Fruit fly (Drosophila melanogaster) whole organism, embryonic: Measurements from ENCODE around the gene Aptx.

Experiments used
- Atf6 ChIP-seq: fragments of 200-800 bp; sonication (Bioruptor generic); IDR thresholded peaks from 2 replicates; pipeline ENCODE4 v1.3.6; 2022; ENCODE audit warnings: missing biosample characterization, missing genetic modification characterization
- CG10209 ChIP-seq: fragments of 200-800 bp; sonication (Bioruptor generic); optimal IDR thresholded peaks from 3 replicates; lab custom pipeline; 2017; ENCODE audit warnings: missing biosample characterization, mild to moderate bottlenecking, missing genetic modification characterization, missing genetic modification reagents
- CG10462 ChIP-seq: fragments of 200-800 bp; sonication (Bioruptor generic); optimal IDR thresholded peaks from 2 replicates; lab custom pipeline; 2016; ENCODE audit warnings: missing biosample characterization, missing genetic modification characterization
- CG11398 ChIP-seq: fragments of 200-800 bp; sonication (Bioruptor generic); optimal IDR thresholded peaks from 2 replicates; lab custom pipeline; 2016; ENCODE audit warnings: missing biosample characterization, missing genetic modification characterization
- CG15073 ChIP-seq: fragments of 200-800 bp; sonication (Bioruptor generic); optimal IDR thresholded peaks from 2 replicates; lab custom pipeline; 2016; ENCODE audit warnings: missing biosample characterization, missing genetic modification characterization
- CG15514 ChIP-seq: fragments of 200-800 bp; sonication (Bioruptor generic); optimal IDR thresholded peaks from 3 replicates; lab custom pipeline; 2017; ENCODE audit warnings: missing biosample characterization, missing genetic modification characterization, mild to moderate bottlenecking, moderate library complexity, missing genetic modification reagents
- CG16863 ChIP-seq: fragments of 200-800 bp; sonication (Bioruptor generic); optimal IDR thresholded peaks from 3 replicates; lab custom pipeline; 2016; ENCODE audit warnings: missing biosample characterization, missing genetic modification characterization
- CG17802 ChIP-seq: fragments of 200-800 bp; sonication (Bioruptor generic); optimal IDR thresholded peaks from 2 replicates; lab custom pipeline; 2018; ENCODE audit warnings: missing biosample characterization, mild to moderate bottlenecking, missing genetic modification characterization, moderate library complexity
- CG2116 ChIP-seq: fragments of 200-800 bp; sonication (Bioruptor generic); optimal IDR thresholded peaks from 3 replicates; lab custom pipeline; 2018; ENCODE audit warnings: missing biosample characterization, mild to moderate bottlenecking, missing genetic modification characterization
- CG30431 ChIP-seq: fragments of 200-800 bp; sonication (Bioruptor generic); optimal IDR thresholded peaks from 2 replicates; lab custom pipeline; 2017; ENCODE audit warnings: missing biosample characterization, missing genetic modification characterization
- CG31441 ChIP-seq: fragments of 200-800 bp; sonication (Bioruptor generic); IDR thresholded peaks from 2 replicates; pipeline ENCODE4 v1.3.6; 2022; ENCODE audit warnings: missing biosample characterization, missing genetic modification characterization
- CG3281 ChIP-seq: fragments of 200-800 bp; sonication (Bioruptor generic); optimal IDR thresholded peaks from 3 replicates; lab custom pipeline; 2017; ENCODE audit warnings: missing biosample characterization, mild to moderate bottlenecking, missing genetic modification characterization
- CG34422 ChIP-seq: fragments of 200-800 bp; sonication (Bioruptor generic); IDR thresholded peaks from 3 replicates; pipeline ENCODE4 v1.3.6; 2022; ENCODE audit warnings: missing biosample characterization, missing genetic modification characterization
- CG3838 ChIP-seq: fragments of 200-800 bp; sonication (Bioruptor generic); optimal IDR thresholded peaks from 3 replicates; lab custom pipeline; 2016; ENCODE audit warnings: missing biosample characterization, missing genetic modification characterization
- CG42726 ChIP-seq: fragments of 200-800 bp; sonication (Bioruptor generic); IDR thresholded peaks from 2 replicates; pipeline ENCODE4 v1.3.6; 2022; ENCODE audit warnings: missing biosample characterization, missing genetic modification characterization; ENCODE audit not compliant: partially characterized antibody
- CG6175 ChIP-seq: fragments of 200-800 bp; sonication (Bioruptor generic); IDR thresholded peaks from 3 replicates; pipeline ENCODE4 v1.3.6; 2022; ENCODE audit warnings: missing biosample characterization, missing genetic modification characterization
- CG7271 ChIP-seq: fragments of 200-800 bp; sonication (Bioruptor generic); optimal IDR thresholded peaks from 2 replicates; lab custom pipeline; 2018; ENCODE audit warnings: missing biosample characterization, mild to moderate bottlenecking, missing genetic modification characterization, moderate library complexity
- CG9932 ChIP-seq: fragments of 200-800 bp; sonication (Bioruptor generic); IDR thresholded peaks from 2 replicates; pipeline ENCODE4 v1.3.6; 2022; ENCODE audit warnings: missing biosample characterization, missing genetic modification characterization
- CHES-1-like ChIP-seq: fragments of 200-800 bp; sonication (Bioruptor generic); optimal IDR thresholded peaks from 2 replicates; lab custom pipeline; 2016; ENCODE audit warnings: missing biosample characterization, missing genetic modification characterization
- CoRest ChIP-seq: fragments of 200-800 bp; sonication (Bioruptor generic); optimal IDR thresholded peaks from 3 replicates; lab custom pipeline; 2018; ENCODE audit warnings: missing biosample characterization, mild to moderate bottlenecking, missing genetic modification characterization, moderate library complexity
- Dbx ChIP-seq: fragments of 200-800 bp; sonication (Bioruptor generic); IDR thresholded peaks from 3 replicates; pipeline ENCODE4 v1.3.6; 2022; ENCODE audit warnings: missing biosample characterization, missing genetic modification characterization
- Deaf1 ChIP-seq: fragments of 200-800 bp; optimal IDR thresholded peaks from 3 replicates; lab custom pipeline; 2019; ENCODE audit warnings: missing biosample characterization, mild to moderate bottlenecking, missing genetic modification characterization, moderate library complexity
- Dp ChIP-seq: fragments of 200-800 bp; sonication (Bioruptor generic); optimal IDR thresholded peaks from 2 replicates; lab custom pipeline; 2018; ENCODE audit warnings: missing biosample characterization, mild to moderate bottlenecking, missing genetic modification characterization, moderate library complexity
- Elba2 ChIP-seq: fragments of 200-800 bp; sonication (Bioruptor generic); optimal IDR thresholded peaks from 3 replicates; lab custom pipeline; 2016; ENCODE audit warnings: missing biosample characterization, missing genetic modification characterization
- Ets65A ChIP-seq: fragments of 200-800 bp; sonication (Bioruptor generic); peaks from one replicate; lab custom pipeline; 2016; ENCODE audit warnings: missing biosample characterization, missing genetic modification characterization
- Fer3 ChIP-seq: fragments of 200-800 bp; sonication (Bioruptor generic); optimal IDR thresholded peaks from 2 replicates; lab custom pipeline; 2018; ENCODE audit warnings: missing biosample characterization, mild to moderate bottlenecking, missing genetic modification characterization, moderate library complexity
- Gug ChIP-seq: fragments of 200-800 bp; sonication (Bioruptor generic); IDR thresholded peaks from 4 replicates; pipeline ENCODE4 v1.3.6; 2022; ENCODE audit warnings: missing biosample characterization, missing genetic modification characterization
- H2.0 ChIP-seq: fragments of 200-800 bp; sonication (Bioruptor generic); IDR thresholded peaks from 2 replicates; pipeline ENCODE4 v1.3.6; 2022; ENCODE audit warnings: missing biosample characterization, missing genetic modification characterization
- Hey ChIP-seq: fragments of 200-800 bp; sonication (Bioruptor generic); optimal IDR thresholded peaks from 3 replicates; lab custom pipeline; 2018; ENCODE audit warnings: missing biosample characterization, mild to moderate bottlenecking, missing genetic modification characterization
- Lim3 ChIP-seq: fragments of 200-800 bp; sonication (Bioruptor generic); IDR thresholded peaks from 2 replicates; pipeline ENCODE4 v1.3.6; 2022; ENCODE audit warnings: missing biosample characterization, missing genetic modification characterization
- NC2β ChIP-seq: fragments of 200-800 bp; sonication (Bioruptor generic); optimal IDR thresholded peaks from 2 replicates; lab custom pipeline; 2016; ENCODE audit warnings: missing biosample characterization, missing genetic modification characterization
- NFAT ChIP-seq: fragments of 200-800 bp; sonication (Bioruptor generic); IDR thresholded peaks from 2 replicates; pipeline ENCODE4 v1.3.6; 2022; ENCODE audit warnings: missing biosample characterization, missing genetic modification characterization
- Scr ChIP-seq: fragments of 200-800 bp; sonication (Bioruptor generic); IDR thresholded peaks from 2 replicates; pipeline ENCODE4 v1.3.6; 2022; ENCODE audit warnings: missing biosample characterization, missing genetic modification characterization; ENCODE audit not compliant: partially characterized antibody
- Six4 ChIP-seq: fragments of 200-800 bp; sonication (Bioruptor generic); optimal IDR thresholded peaks from 2 replicates; lab custom pipeline; 2016; ENCODE audit warnings: missing biosample characterization, missing genetic modification characterization
- abd-A ChIP-seq: fragments of 200-800 bp; sonication (Bioruptor generic); optimal IDR thresholded peaks from 3 replicates; lab custom pipeline; 2019; ENCODE audit warnings: missing biosample characterization, mild to moderate bottlenecking, missing genetic modification characterization, moderate library complexity
- ara ChIP-seq: fragments of 200-800 bp; sonication (Bioruptor generic); IDR thresholded peaks from 2 replicates; pipeline ENCODE4 v1.3.6; 2022; ENCODE audit warnings: missing biosample characterization, missing genetic modification characterization
- ash1 ChIP-seq: fragments of 200-800 bp; sonication (Bioruptor generic); optimal IDR thresholded peaks from 2 replicates; lab custom pipeline; 2018; ENCODE audit warnings: missing biosample characterization, mild to moderate bottlenecking, missing genetic modification characterization
- bowl ChIP-seq: fragments of 200-800 bp; sonication (Bioruptor generic); IDR thresholded peaks from 2 replicates; pipeline ENCODE4 v1.3.6; 2022; ENCODE audit warnings: missing biosample characterization, missing genetic modification characterization
- dm ChIP-seq: fragments of 200-800 bp; sonication (Bioruptor generic); optimal IDR thresholded peaks from 3 replicates; lab custom pipeline; 2016; ENCODE audit warnings: missing biosample characterization, missing genetic modification characterization
- fru ChIP-seq: fragments of >200 bp; optimal IDR thresholded peaks from 2 replicates; lab custom pipeline; 2017
- hth ChIP-seq: fragments of >200 bp; optimal IDR thresholded peaks from 2 replicates; lab custom pipeline; 2017; ENCODE audit warnings: inconsistent platforms
- jigr1 ChIP-seq: fragments of 200-800 bp; sonication (Bioruptor generic); IDR thresholded peaks from 3 replicates; pipeline ENCODE4 v1.3.6; 2022; ENCODE audit warnings: missing biosample characterization, missing genetic modification characterization
- kah ChIP-seq: fragments of 200-800 bp; sonication (Bioruptor generic); optimal IDR thresholded peaks from 2 replicates; lab custom pipeline; 2018; ENCODE audit warnings: missing biosample characterization, mild to moderate bottlenecking, missing genetic modification characterization
- klu ChIP-seq: fragments of 200-800 bp; sonication (Bioruptor generic); IDR thresholded peaks from 2 replicates; pipeline ENCODE4 v1.3.6; 2022; ENCODE audit warnings: missing biosample characterization, missing genetic modification characterization
- mirr ChIP-seq: fragments of 200-800 bp; sonication (Bioruptor generic); optimal IDR thresholded peaks from 3 replicates; lab custom pipeline; 2018; ENCODE audit warnings: missing biosample characterization, mild to moderate bottlenecking, missing genetic modification characterization
- nmo ChIP-seq: fragments of 200-800 bp; sonication (Bioruptor generic); optimal IDR thresholded peaks from 2 replicates; lab custom pipeline; 2018; ENCODE audit warnings: missing biosample characterization, mild to moderate bottlenecking, missing genetic modification characterization, moderate library complexity
- oc ChIP-seq: fragments of 200-800 bp; sonication (Bioruptor generic); optimal IDR thresholded peaks from 2 replicates; lab custom pipeline; 2018; ENCODE audit warnings: missing biosample characterization, mild to moderate bottlenecking, missing genetic modification characterization, moderate library complexity
- org-1 ChIP-seq: fragments of 200-800 bp; sonication (Bioruptor generic); optimal IDR thresholded peaks from 2 replicates; lab custom pipeline; 2017; ENCODE audit warnings: missing biosample characterization, missing genetic modification characterization
- pnt ChIP-seq: fragments of 200-800 bp; sonication (Bioruptor generic); optimal IDR thresholded peaks from 3 replicates; lab custom pipeline; 2016; ENCODE audit warnings: missing biosample characterization, missing genetic modification characterization
- rib ChIP-seq: fragments of 200-800 bp; sonication (Bioruptor generic); IDR thresholded peaks from 2 replicates; pipeline ENCODE4 v1.3.6; 2022; ENCODE audit warnings: missing biosample characterization, missing genetic modification characterization
- salm ChIP-seq: fragments of 200-800 bp; sonication (Bioruptor generic); optimal IDR thresholded peaks from 2 replicates; lab custom pipeline; 2018; ENCODE audit warnings: missing biosample characterization, mild to moderate bottlenecking, missing genetic modification characterization
- sob ChIP-seq: fragments of 200-800 bp; sonication (Bioruptor generic); IDR thresholded peaks from 2 replicates; pipeline ENCODE4 v1.3.6; 2022; ENCODE audit warnings: missing biosample characterization, missing genetic modification characterization

Aptx gene

dm6 chr3R:19403096-19403515 lies at the start of gene Aptx, which contains the start of gene Ino80 (continued):
- TF ChIP-seq CG15514 (GFP tag; lab: Kevin White, UChicago) (peak; percentile 97), dm (GFP tag; lab: Kevin White, UChicago) (peak; percentile 86), Fer3 (peak; percentile 91), mirr (peak; percentile 64), klu (peak; percentile 94), CG11398 (peak; percentile 83), Hey (tag; lab: Kevin White, UChicago) (peak; percentile 48), pnt (GFP tag; lab: Kevin White, UChicago) (peak; percentile 92), CG15073 (GFP tag; lab: Kevin White, UChicago) (peak; percentile 73), CG3838 (peak; percentile 87), oc (tag; lab: Kevin White, UChicago) (no peak), Atf6 (GFP tag; lab: Robert Waterston, UW) (peak; percentile 93), org-1 (peak; percentile 84), jigr1 (peak; percentile 84; the same call in 2 of the 3 replicates), CG10462 (peak; percentile 92), kah (GFP tag; lab: Kevin White, UChicago) (peak; percentile 55), rib (GFP tag; lab: Robert Waterston, UW) (peak; percentile 95), ash1 (GFP tag; lab: Kevin White, UChicago) (peak; percentile 50), Gug (GFP tag; lab: Robert Waterston, UW) (peak; percentile 90), bowl (GFP tag; lab: Robert Waterston, UW) (peak; percentile 64; the same call in 1 of the 2 replicates), salm (peak; percentile 78), CG31441 (GFP tag; lab: Robert Waterston, UW) (no peak; the same call in 1 of the 2 replicates), Six4 (peak; percentile 94), Dbx (GFP tag; lab: Robert Waterston, UW) (peak; percentile 97), NFAT (GFP tag; lab: Robert Waterston, UW) (peak; percentile 89), Elba2 (GFP tag; lab: Kevin White, UChicago) (peak; percentile 83), CG7271 (tag; lab: Kevin White, UChicago) (peak; percentile 89), H2.0 (GFP tag; lab: Robert Waterston, UW) (peak; percentile 89), NC2β (GFP tag; lab: Kevin White, UChicago) (peak; percentile 88), Deaf1 (tag; lab: Kevin White, UChicago) (no peak), Ets65A (GFP tag; lab: Kevin White, UChicago) (peak; percentile 99), Dp (GFP tag; lab: Kevin White, UChicago) (peak; percentile 32), CG6175 (GFP tag; lab: Robert Waterston, UW) (peak; percentile 87), CG34422 (peak; percentile 96), fru (lab: Kevin White, UChicago) (no peak), CG42726 (GFP tag; lab: Robert Waterston, UW) (peak; percentile 96), abd-A (tag; lab: Kevin White, UChicago) (no peak), CoRest (tag; lab: Kevin White, UChicago) (peak; percentile 97), ara (GFP tag; lab: Robert Waterston, UW) (peak; percentile 90), nmo (GFP tag; lab: Kevin White, UChicago) (peak; percentile 97), sob (GFP tag; lab: Robert Waterston, UW) (peak; percentile 96), Lim3 (GFP tag; lab: Robert Waterston, UW) (peak; percentile 75), CG9932 (peak; percentile 97), CHES-1-like (GFP tag; lab: Kevin White, UChicago) (peak; percentile 96), CG10209 (GFP tag; lab: Kevin White, UChicago) (peak; percentile 92), CG2116 (GFP tag; lab: Kevin White, UChicago) (peak; percentile 96), CG16863 (GFP tag; lab: Kevin White, UChicago) (peak; percentile 95), hth (lab: Kevin White, UChicago) (no peak), CG17802 (tag; lab: Kevin White, UChicago) (peak; percentile 70), Scr (GFP tag; lab: Robert Waterston, UW) (peak; percentile 96), CG30431 (GFP tag; lab: Kevin White, UChicago) (peak; percentile 91), CG3281 (GFP tag; lab: Kevin White, UChicago) (peak; percentile 92)
